Worm (Caenorhabditis elegans) whole organism, L1 larva: Measurements from ENCODE around the gene ZK1251.3.
A peak's percentile ranks its signal among the peaks of the same experiment; 100 is the strongest.
"Not testable (repeated sequence)": the region's sequence is repeated elsewhere in the genome, so short reads cannot be mapped to it uniquely, and the experiment has no call there.

ENCODE experiments used
- C16A3.4 ChIP-seq: fragments of 150-350 bp; optimal IDR thresholded peaks from 2 replicates; lab custom pipeline; 2014; ENCODE audit warnings: missing biosample characterization, missing genetic modification characterization
- C34B4.2 ChIP-seq: sonication (generic microtip); optimal IDR thresholded peaks from 2 replicates; lab custom pipeline; 2017; ENCODE audit warnings: mild to moderate bottlenecking, missing genetic modification characterization, missing compliant biosample characterization
- F16B12.6 ChIP-seq: fragments of 150-350 bp; optimal IDR thresholded peaks from 2 replicates; lab custom pipeline; 2014; ENCODE audit warnings: missing biosample characterization, missing genetic modification characterization
- Y116A8C.19 ChIP-seq: sonication (generic microtip); optimal IDR thresholded peaks from 2 replicates; lab custom pipeline; 2016; ENCODE audit warnings: missing compliant biosample characterization, missing genetic modification characterization, borderline replicate concordance
- alr-1 ChIP-seq: fragments of 200-800 bp; sonication (Bioruptor generic); optimal IDR thresholded peaks from 2 replicates; lab custom pipeline; 2018; ENCODE audit warnings: borderline replicate concordance, mild to moderate bottlenecking, missing genetic modification characterization, missing compliant biosample characterization
- blmp-1 ChIP-seq: fragments of 150-350 bp; optimal IDR thresholded peaks from 2 replicates; lab custom pipeline; 2014; ENCODE audit warnings: missing biosample characterization, missing genetic modification characterization
- ceh-82 ChIP-seq, 3 experiments: fragments of 150-350 bp in 1 of 3; sonication (generic microtip) in 2 of 3; optimal IDR thresholded peaks; 2 replicates each; lab custom pipeline; 2014 to 2017; ENCODE audit warnings: missing biosample characterization in 3 of 3, missing genetic modification characterization in 3 of 3
- ces-1 ChIP-seq: fragments of 150-350 bp; optimal IDR thresholded peaks from 2 replicates; lab custom pipeline; 2014; ENCODE audit warnings: missing biosample characterization, missing genetic modification reagents, missing genetic modification characterization
- efl-3 ChIP-seq: fragments of 200-800 bp; sonication (Bioruptor generic); optimal IDR thresholded peaks from 2 replicates; lab custom pipeline; 2018; ENCODE audit warnings: mild to moderate bottlenecking, missing genetic modification characterization, missing compliant biosample characterization
- egl-27 ChIP-seq, 2 experiments: fragments of 150-350 bp in 1 of 2; sonication (generic microtip); optimal IDR thresholded peaks; 3 replicates each; lab custom pipeline; 2017 to 2018; ENCODE audit warnings: missing biosample characterization in 2 of 2, missing genetic modification characterization in 2 of 2, missing genetic modification reagents in 2 of 2
- elt-3 ChIP-seq, 6 experiments: fragments of 150-350 bp in 1 of 6; sonication (generic microtip); optimal IDR thresholded peaks; 2 replicates each; lab custom pipeline; 2017 to 2018; ENCODE audit warnings: missing biosample characterization in 6 of 6, missing genetic modification characterization in 6 of 6, inconsistent platforms in 1 of 6
- fkh-10 ChIP-seq: sonication (generic microtip); optimal IDR thresholded peaks from 2 replicates; lab custom pipeline; 2017; ENCODE audit warnings: missing biosample characterization, missing genetic modification reagents, missing genetic modification characterization
- fos-1 ChIP-seq: fragments of 150-350 bp; optimal IDR thresholded peaks from 2 replicates; lab custom pipeline; 2014; ENCODE audit warnings: missing biosample characterization, missing genetic modification characterization
- isw-1 ChIP-seq: fragments of 200-800 bp; sonication (Bioruptor generic); IDR thresholded peaks from 2 replicates; pipeline ENCODE4 v1.3.6; 2022; ENCODE audit warnings: missing genetic modification characterization, missing compliant biosample characterization
- jun-1 ChIP-seq: fragments of 150-350 bp; optimal IDR thresholded peaks from 2 replicates; lab custom pipeline; 2014; ENCODE audit warnings: missing biosample characterization, missing genetic modification reagents, missing genetic modification characterization
- lin-13 ChIP-seq: fragments of 150-350 bp; optimal IDR thresholded peaks from 2 replicates; lab custom pipeline; 2014; ENCODE audit warnings: missing biosample characterization, missing genetic modification reagents, missing genetic modification characterization
- lin-14 ChIP-seq: fragments of 200-800 bp; sonication (Bioruptor generic); optimal IDR thresholded peaks from 2 replicates; lab custom pipeline; 2018; ENCODE audit warnings: mild to moderate bottlenecking, missing genetic modification characterization, moderate library complexity, missing compliant biosample characterization
- lir-3 ChIP-seq: sonication (generic microtip); optimal IDR thresholded peaks from 2 replicates; lab custom pipeline; 2016; ENCODE audit warnings: mild to moderate bottlenecking, missing genetic modification characterization, moderate library complexity, missing compliant biosample characterization; ENCODE audit not compliant: poor library complexity
- mab-9 ChIP-seq: fragments of 200-800 bp; sonication (Bioruptor generic); IDR thresholded peaks from 2 replicates; pipeline ENCODE4 v1.3.6; 2022; ENCODE audit warnings: missing genetic modification reagents, missing genetic modification characterization, missing compliant biosample characterization
- nhr-11 ChIP-seq: fragments of 150-350 bp; optimal IDR thresholded peaks from 2 replicates; lab custom pipeline; 2014; ENCODE audit warnings: missing biosample characterization, missing genetic modification characterization
- nhr-12 ChIP-seq: sonication (generic microtip); optimal IDR thresholded peaks from 2 replicates; lab custom pipeline; 2017; ENCODE audit warnings: missing biosample characterization, missing genetic modification characterization
- nhr-19 ChIP-seq: fragments of 200-800 bp; sonication (Bioruptor generic); conservative IDR thresholded peaks from 2 replicates; pipeline ENCODE4 v1.3.6; 2022; ENCODE audit warnings: missing genetic modification characterization, missing compliant biosample characterization
- nhr-20 ChIP-seq: sonication (generic microtip); optimal IDR thresholded peaks from 2 replicates; lab custom pipeline; 2016; ENCODE audit warnings: mild to moderate bottlenecking, missing genetic modification characterization, missing compliant biosample characterization
- nhr-28 ChIP-seq: fragments of 150-350 bp; optimal IDR thresholded peaks from 2 replicates; lab custom pipeline; 2014; ENCODE audit warnings: missing biosample characterization, missing genetic modification characterization
- nhr-76 ChIP-seq: sonication (generic microtip); optimal IDR thresholded peaks from 2 replicates; lab custom pipeline; 2017; ENCODE audit warnings: missing biosample characterization, missing genetic modification characterization
- nhr-85 ChIP-seq: sonication (generic microtip); peaks from one replicate; lab custom pipeline; 2016; ENCODE audit warnings: missing genetic modification characterization, inconsistent platforms, missing compliant biosample characterization
- nhr-90 ChIP-seq: sonication (generic microtip); optimal IDR thresholded peaks from 2 replicates; lab custom pipeline; 2016; ENCODE audit warnings: mild to moderate bottlenecking, missing genetic modification characterization, missing compliant biosample characterization; ENCODE audit not compliant: poor library complexity
- pax-3 ChIP-seq: fragments of 200-800 bp; sonication (Bioruptor generic); optimal IDR thresholded peaks from 2 replicates; lab custom pipeline; 2018; ENCODE audit warnings: mild to moderate bottlenecking, missing genetic modification characterization, moderate library complexity, missing compliant biosample characterization
- snu-23 ChIP-seq: sonication (generic microtip); optimal IDR thresholded peaks from 2 replicates; lab custom pipeline; 2016; ENCODE audit warnings: missing genetic modification characterization, missing compliant biosample characterization
- sox-4 ChIP-seq: sonication (generic microtip); optimal IDR thresholded peaks from 2 replicates; lab custom pipeline; 2016; ENCODE audit warnings: missing genetic modification characterization, missing compliant biosample characterization
- sptf-1 ChIP-seq: fragments of 150-350 bp; optimal IDR thresholded peaks from 2 replicates; lab custom pipeline; 2014; ENCODE audit warnings: missing biosample characterization, missing genetic modification characterization
- sup-37 ChIP-seq: fragments of 200-800 bp; sonication (Bioruptor generic); optimal IDR thresholded peaks from 2 replicates; lab custom pipeline; 2018; ENCODE audit warnings: mild to moderate bottlenecking, missing genetic modification characterization, missing compliant biosample characterization
- swsn-7 ChIP-seq: sonication (generic microtip); optimal IDR thresholded peaks from 2 replicates; lab custom pipeline; 2016; ENCODE audit warnings: missing genetic modification characterization, missing compliant biosample characterization
- tbx-2 ChIP-seq: sonication (generic microtip); optimal IDR thresholded peaks from 2 replicates; lab custom pipeline; 2016; ENCODE audit warnings: missing genetic modification characterization, missing compliant biosample characterization
- unc-130 ChIP-seq: fragments of 150-350 bp; optimal IDR thresholded peaks from 2 replicates; lab custom pipeline; 2017; ENCODE audit warnings: missing biosample characterization, missing genetic modification characterization, inconsistent platforms
- unc-86 ChIP-seq: sonication (generic microtip); optimal IDR thresholded peaks from 2 replicates; lab custom pipeline; 2016; ENCODE audit warnings: missing genetic modification characterization, missing compliant biosample characterization
- unc-98 ChIP-seq: fragments of 200-800 bp; sonication (Bioruptor generic); IDR thresholded peaks from 2 replicates; pipeline ENCODE4 v1.3.6; 2022; ENCODE audit warnings: missing genetic modification characterization, missing compliant biosample characterization
- vab-15 ChIP-seq: sonication (generic microtip); optimal IDR thresholded peaks from 2 replicates; lab custom pipeline; 2017; ENCODE audit warnings: missing genotype, mild to moderate bottlenecking, missing genetic modification characterization, missing compliant biosample characterization
- xbp-1 ChIP-seq: sonication (generic microtip); optimal IDR thresholded peaks from 2 replicates; lab custom pipeline; 2016; ENCODE audit warnings: missing genetic modification characterization, missing compliant biosample characterization
- ztf-4 ChIP-seq: fragments of 150-350 bp; optimal IDR thresholded peaks from 2 replicates; lab custom pipeline; 2014; ENCODE audit warnings: missing biosample characterization, missing genetic modification characterization

Gene ZK1251.3

ce11 chrIV:9688715-9689114, 5.3 kb downstream of the ZK1251.3 start, which contains the start of gene msp-76:
Gene msp-76, plus strand, starts transcription at chrIV:9689015.
- not testable (repeated sequence) for TF ChIP-seq unc-98 (GFP tag; lab: Robert Waterston, UW); fos-1; blmp-1 (tag; lab: Kevin White, UChicago)

ce11 chrIV:9690644-9691043, 7.2 kb downstream of the ZK1251.3 start, which contains the start of gene sdz-36:
Gene sdz-36, plus strand, starts transcription at chrIV:9690944.
- TF ChIP-seq elt-3 (tag; optimal IDR thresholded peaks at IDR 0.05; lab: Kevin White, UChicago) (no peak), nhr-28 (tag; lab: Kevin White, UChicago) (no peak), nhr-76 (tag; lab: Kevin White, UChicago) (no peak)

ce11 chrIV:9692874-9693273, 9.4 kb downstream of the ZK1251.3 start, which contains the start of gene twk-9:
Gene twk-9, plus strand, starts transcription at chrIV:9693174.
- TF ChIP-seq vab-15 (tag; lab: Kevin White, UChicago) (no peak), C34B4.2 (no peak), nhr-20 (tag; lab: Kevin White, UChicago) (no peak), tbx-2 (tag; lab: Kevin White, UChicago) (no peak), unc-86 (tag; lab: Kevin White, UChicago) (no peak), swsn-7 (tag; lab: Kevin White, UChicago) (no peak)

DNA sequence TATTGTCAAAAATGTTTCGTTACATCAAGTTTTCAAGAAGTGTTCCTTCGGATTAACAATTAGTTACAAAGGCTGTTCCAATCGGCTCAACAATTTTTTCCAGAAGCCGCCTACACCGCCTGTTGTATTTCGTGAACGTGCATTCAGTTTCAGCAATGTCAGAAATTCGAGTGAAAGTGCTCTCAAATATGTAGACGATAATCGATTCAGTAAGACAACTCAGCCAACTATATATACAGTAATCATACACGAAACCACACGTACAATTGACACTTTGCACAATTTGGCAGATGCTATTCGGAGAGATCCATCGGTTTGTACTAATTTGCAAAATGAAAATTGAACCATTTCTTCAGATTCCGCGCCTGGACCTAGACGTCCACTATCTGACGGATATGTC, 13.1 kb downstream of the ZK1251.3 start:
- TF ChIP-seq ces-1 (GFP tag; lab: Kevin White, UChicago) (no peak), nhr-85 (tag; lab: Kevin White, UChicago) (no peak), nhr-28 (tag; lab: Kevin White, UChicago) (no peak)

DNA sequence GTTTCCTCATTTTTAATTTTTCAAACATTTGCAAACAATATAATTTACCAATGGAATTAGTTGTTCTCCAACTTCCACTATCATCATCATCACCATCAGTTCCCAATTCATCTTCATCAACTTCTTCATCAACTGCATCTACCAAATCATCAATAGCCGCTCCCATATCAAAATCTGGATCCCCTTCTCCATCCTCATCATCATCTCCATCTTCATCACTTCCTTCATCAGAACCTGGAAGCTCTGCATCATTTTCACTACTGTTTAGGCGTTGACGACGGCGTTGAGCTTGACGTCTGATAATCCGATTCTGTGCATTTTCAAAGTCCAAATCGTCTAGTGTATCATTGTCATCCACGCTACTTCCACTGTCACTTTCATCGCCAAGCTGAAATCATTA, 14.4 kb downstream of the ZK1251.3 start:
- TF ChIP-seq lir-3 (tag; lab: Kevin White, UChicago) = no peak
- TF ChIP-seq, all 84 proteins: peak for 0

DNA sequence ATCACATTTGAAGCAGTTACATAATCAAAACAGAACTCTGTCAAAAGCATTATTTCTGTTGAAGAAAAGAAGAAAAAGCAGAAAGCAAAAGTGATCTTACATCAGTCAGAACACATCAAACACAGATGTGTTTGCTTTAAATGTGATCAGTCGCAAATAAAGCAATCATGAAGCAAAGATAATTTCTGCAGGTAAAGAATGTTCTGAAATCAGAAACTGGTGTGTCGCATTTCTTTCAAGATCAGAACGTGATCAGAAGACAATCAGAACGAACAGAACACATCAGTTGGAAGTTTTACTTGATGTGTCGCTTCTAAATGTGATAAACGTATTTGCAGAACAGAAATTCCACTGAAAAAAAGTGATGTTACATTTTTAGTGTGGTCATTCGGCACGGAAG, 15.6 kb downstream of the ZK1251.3 start:
- no peak for TF ChIP-seq nhr-90 (tag; lab: Kevin White, UChicago)
- no peak for TF ChIP-seq egl-27 (tag; optimal IDR thresholded peaks at IDR 0.05; lab: Kevin White, UChicago)
- no peak for TF ChIP-seq ztf-4
- TF ChIP-seq ces-1 (GFP tag; lab: Kevin White, UChicago) = no peak
- no peak for TF ChIP-seq C34B4.2
- no peak for TF ChIP-seq blmp-1 (tag; lab: Kevin White, UChicago)
- no peak for TF ChIP-seq lin-13
- TF ChIP-seq sptf-1 = no peak
- no peak for TF ChIP-seq unc-130 (tag; lab: Kevin White, UChicago)
- TF ChIP-seq alr-1 (tag; lab: Kevin White, UChicago) = no peak
- no peak for TF ChIP-seq mab-9
- TF ChIP-seq efl-3 (GFP tag; lab: Kevin White, UChicago) = no peak
- no peak for TF ChIP-seq fkh-10 (GFP tag; lab: Kevin White, UChicago)
- no peak for TF ChIP-seq Y116A8C.19 (tag; lab: Kevin White, UChicago)
- TF ChIP-seq nhr-11 (tag; lab: Kevin White, UChicago) = no peak
- no peak for TF ChIP-seq pax-3 (tag; lab: Kevin White, UChicago)
- no peak for TF ChIP-seq nhr-19
- no peak for TF ChIP-seq nhr-28 (tag; lab: Kevin White, UChicago)
- no peak for TF ChIP-seq F16B12.6 (tag; lab: Kevin White, UChicago)

- TF ChIP-seq ceh-82 (tag; optimal IDR thresholded peaks at IDR 0.05; lab: Kevin White, UChicago) (peak in 2 of 3 experiments; percentile 23 to 35), lin-14 (no peak), egl-27 (tag; optimal IDR thresholded peaks at IDR 0.05; lab: Kevin White, UChicago) (no peak), snu-23 (GFP tag; lab: Kevin White, UChicago) (peak; percentile 57), C16A3.4 (tag; lab: Kevin White, UChicago) (peak; percentile 43), elt-3 (tag; optimal IDR thresholded peaks at IDR 0.05; lab: Kevin White, UChicago) (peak in 1 of 6 experiments; percentile 9), unc-86 (tag; lab: Kevin White, UChicago) (no peak), blmp-1 (tag; lab: Kevin White, UChicago) (peak; percentile 55), nhr-90 (tag; lab: Kevin White, UChicago) (peak; percentile 4), isw-1 (GFP tag; lab: Robert Waterston, UW) (peak; percentile 17; the same call in 1 of the 2 replicates), sup-37 (GFP tag; lab: Kevin White, UChicago) (no peak), xbp-1 (tag; lab: Kevin White, UChicago) (peak; percentile 16), nhr-12 (tag; lab: Kevin White, UChicago) (no peak), sox-4 (tag; lab: Kevin White, UChicago) (no peak), jun-1 (no peak), pax-3 (tag; lab: Kevin White, UChicago) (no peak), mab-9 (no peak)
Observed at ce11 chrIV:9706704-9707197, 23.3 kb downstream of the ZK1251.3 start, which contains the start of the genes dcaf-1 and dph-3. Gene dcaf-1, minus strand, starts transcription at chrIV:9706723. Gene dph-3, plus strand, starts transcription at chrIV:9707147.
